Fruit fly (Drosophila melanogaster) Kc167 (cell line): ENCODE measurements around the gene HBS1.

Experiments
- Myc ChIP-seq: fragments of >200 bp; optimal IDR thresholded peaks from 2 replicates; lab custom pipeline; 2017; ENCODE audit warnings: missing external identifiers
- Sin3A ChIP-seq: fragments of >200 bp; optimal IDR thresholded peaks from 2 replicates; lab custom pipeline; 2018; ENCODE audit warnings: missing external identifiers
- h ChIP-seq: fragments of >200 bp; optimal IDR thresholded peaks from 3 replicates; lab custom pipeline; 2018; ENCODE audit warnings: missing external identifiers
- insv ChIP-seq: fragments of >200 bp; optimal IDR thresholded peaks from 3 replicates; lab custom pipeline; 2018; ENCODE audit warnings: missing external identifiers
- psq ChIP-seq: fragments of >200 bp; optimal IDR thresholded peaks from 2 replicates; lab custom pipeline; 2017; ENCODE audit warnings: missing external identifiers
- ttk ChIP-seq: sonication (Bioruptor generic); optimal IDR thresholded peaks from 2 replicates; lab custom pipeline; 2017; ENCODE audit warnings: missing external identifiers

The HBS1 gene

DNA sequence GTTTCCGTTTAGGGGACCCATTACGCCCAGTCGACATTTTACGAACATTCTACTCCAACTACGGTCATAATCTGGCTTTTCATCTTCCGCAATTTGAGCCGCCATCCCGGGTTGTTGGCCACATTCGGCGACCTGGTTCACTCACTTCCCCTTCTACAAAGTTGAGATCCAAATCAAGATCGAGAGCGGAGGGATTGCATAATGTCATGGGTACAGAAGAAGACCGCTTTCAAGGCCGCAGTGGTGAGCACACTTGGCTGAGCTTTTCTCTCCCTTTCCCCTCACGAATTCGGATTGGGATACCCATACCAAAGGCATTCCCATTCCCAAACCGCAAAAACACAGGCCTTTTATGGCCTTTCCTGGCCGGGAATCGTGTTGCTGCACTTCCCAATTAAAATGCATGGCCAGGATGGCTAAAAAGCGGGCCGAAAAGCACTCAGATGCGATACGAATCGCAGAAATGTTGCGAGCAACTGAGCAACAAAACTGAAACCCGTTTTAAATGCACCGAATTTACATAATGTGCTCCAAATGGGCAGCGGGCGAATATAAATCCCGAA, 37.1 kb downstream of the HBS1 start:
- TF ChIP-seq h (lab: Kevin White, UChicago) (no peak), insv (lab: Kevin White, UChicago) (no peak), ttk (lab: Kevin White, UChicago) (no peak), Myc (lab: Kevin White, UChicago) (no peak), Sin3A (lab: Kevin White, UChicago) (no peak), psq (lab: Kevin White, UChicago) (no peak)

DNA sequence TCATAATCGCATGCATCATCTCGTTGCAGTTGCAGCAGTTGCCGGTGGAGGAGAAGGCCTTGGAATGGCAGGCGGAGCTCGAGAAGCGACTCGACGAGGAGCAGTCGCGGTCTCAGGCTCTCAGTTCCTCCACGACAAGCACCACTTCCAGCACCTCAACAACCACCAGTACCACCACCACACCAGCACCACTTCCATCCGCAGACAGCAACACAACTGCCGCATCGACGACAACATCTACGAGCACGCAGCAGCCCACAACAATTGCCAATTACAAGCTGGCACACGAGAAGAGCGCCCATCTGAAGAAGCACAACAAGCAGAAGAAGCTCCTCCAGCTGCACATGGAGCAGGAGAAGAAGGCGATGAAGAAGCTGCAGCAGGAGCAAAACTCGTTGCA, 42.7 kb downstream of the HBS1 start:
- TF ChIP-seq insv (lab: Kevin White, UChicago) (no peak), Sin3A (lab: Kevin White, UChicago) (no peak), psq (lab: Kevin White, UChicago) (no peak), h (lab: Kevin White, UChicago) (no peak)

DNA sequence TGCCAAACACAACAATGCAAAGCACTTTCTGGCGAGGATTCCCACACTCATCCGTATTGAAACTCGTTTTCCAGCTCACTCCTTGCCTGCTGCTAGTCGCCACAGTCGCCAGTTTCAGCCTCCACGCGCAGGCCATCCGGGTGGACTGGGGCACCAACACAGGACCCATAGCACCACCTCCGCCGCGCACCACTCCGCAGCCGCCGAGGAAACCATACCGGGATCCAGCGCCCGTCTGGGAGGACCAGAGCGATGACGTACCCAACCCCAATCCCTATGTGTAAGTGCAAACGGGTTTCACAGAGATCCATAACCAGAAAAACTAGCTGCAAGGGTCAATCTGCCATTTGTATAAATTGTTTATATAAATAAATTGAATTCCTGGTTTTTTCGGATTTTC, 43.9 kb downstream of the HBS1 start:
- no peak for TF ChIP-seq ttk (lab: Kevin White, UChicago)
- TF ChIP-seq insv (lab: Kevin White, UChicago): no peak
- no peak for TF ChIP-seq Myc (lab: Kevin White, UChicago)
- TF ChIP-seq Sin3A (lab: Kevin White, UChicago): no peak
- no peak for TF ChIP-seq h (lab: Kevin White, UChicago)
- TF ChIP-seq psq (lab: Kevin White, UChicago): no peak

DNA sequence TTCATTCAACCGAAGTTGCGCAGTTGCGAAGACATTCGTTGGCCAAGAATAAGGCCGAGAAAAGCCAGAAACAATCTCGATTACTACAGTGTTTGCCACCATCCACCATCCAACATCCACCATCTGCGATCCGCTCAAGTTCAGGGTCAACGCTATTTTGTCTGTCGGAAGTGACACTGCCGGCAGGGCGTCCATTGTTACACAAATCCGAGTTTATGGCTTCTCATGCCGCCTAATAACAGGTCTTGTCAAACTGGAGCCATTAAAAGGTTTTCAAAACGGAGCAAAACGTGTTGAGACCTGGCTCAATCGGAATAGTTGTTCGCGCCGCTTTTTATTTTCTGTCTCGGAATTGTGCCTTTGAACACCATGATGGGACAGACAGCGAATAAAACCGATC, 46.2 kb downstream of the HBS1 start:
- no peak for TF ChIP-seq Myc (lab: Kevin White, UChicago)
- TF ChIP-seq h (lab: Kevin White, UChicago): no peak
- TF ChIP-seq ttk (lab: Kevin White, UChicago): no peak
- TF ChIP-seq Sin3A (lab: Kevin White, UChicago): no peak
- TF ChIP-seq insv (lab: Kevin White, UChicago): no peak
- no peak for TF ChIP-seq psq (lab: Kevin White, UChicago)

DNA sequence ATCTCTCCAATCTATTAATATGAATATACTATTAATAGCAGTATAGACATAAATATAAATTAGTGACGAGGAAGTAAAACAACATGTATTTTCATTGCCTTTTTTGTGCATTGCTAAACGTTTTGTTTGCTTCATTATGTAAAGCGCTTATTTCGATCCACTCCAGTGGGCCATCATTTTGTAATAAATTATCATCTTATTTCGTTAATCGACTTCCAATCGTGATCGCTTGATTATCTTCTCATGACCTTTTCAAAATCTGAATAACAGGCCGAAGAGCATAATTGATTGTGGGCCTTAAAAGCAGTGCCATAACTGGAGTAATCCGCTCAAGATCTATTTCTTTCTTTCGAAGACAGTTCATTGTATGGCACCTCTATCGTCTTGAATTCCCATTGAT, 47.6 kb downstream of the HBS1 start:
- no peak for TF ChIP-seq Myc (lab: Kevin White, UChicago)
- TF ChIP-seq Sin3A (lab: Kevin White, UChicago): no peak
- no peak for TF ChIP-seq psq (lab: Kevin White, UChicago)
- no peak for TF ChIP-seq ttk (lab: Kevin White, UChicago)
- TF ChIP-seq insv (lab: Kevin White, UChicago): no peak
- no peak for TF ChIP-seq h (lab: Kevin White, UChicago)

DNA sequence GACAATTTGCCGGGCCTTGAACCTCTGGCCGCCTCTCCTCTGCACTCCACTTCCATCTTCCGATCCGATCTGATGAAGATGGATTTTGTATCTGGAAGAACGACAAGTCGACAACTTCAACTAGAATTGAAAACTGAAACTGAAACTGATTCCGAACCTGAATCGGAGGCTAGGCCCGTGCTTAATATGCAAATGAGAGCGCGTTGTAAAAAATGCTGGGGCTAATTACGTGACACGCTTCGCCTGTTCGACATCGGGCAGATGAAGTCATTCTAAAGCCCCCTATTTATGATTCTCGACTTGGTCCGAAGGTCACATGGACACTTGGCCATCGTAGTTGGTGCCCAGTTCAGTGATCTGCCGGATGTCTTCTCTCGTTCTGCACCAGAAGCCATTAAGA, 48.4 kb downstream of the HBS1 start:
- TF ChIP-seq Myc (lab: Kevin White, UChicago): no peak
- TF ChIP-seq ttk (lab: Kevin White, UChicago): no peak
- TF ChIP-seq Sin3A (lab: Kevin White, UChicago): no peak
- TF ChIP-seq psq (lab: Kevin White, UChicago): no peak
- no peak for TF ChIP-seq h (lab: Kevin White, UChicago)
- TF ChIP-seq insv (lab: Kevin White, UChicago): no peak
